Fruit fly (Drosophila melanogaster): ENCODE measurements around the gene CG13071.

DNA sequence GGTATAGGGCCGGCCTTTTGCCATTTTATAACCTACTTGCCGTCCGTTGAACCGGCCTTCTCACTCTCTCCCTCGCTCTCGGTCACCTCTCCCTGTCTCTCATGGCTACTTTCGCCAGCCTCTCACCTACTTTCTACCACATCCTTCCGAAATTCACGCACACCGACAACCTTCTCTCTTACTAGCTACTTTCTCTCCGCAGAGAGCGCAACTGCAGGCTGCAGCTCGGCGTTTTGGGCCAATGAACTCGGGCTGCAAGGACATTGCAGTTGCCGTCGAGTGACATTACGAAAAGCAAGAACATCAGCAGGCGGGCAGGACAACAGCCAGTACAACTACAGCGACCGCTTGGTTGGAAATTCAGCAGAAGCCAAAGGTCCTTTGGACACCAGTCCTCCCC is 21.2 kb upstream of the CG13071 start:
- no peak for TF ChIP-seq dl (GFP tag; optimal IDR thresholded peaks at IDR 0.05; ENCODE audit: insufficient read depth in 1 of 2, partially characterized antibody in 2 of 2)
- no peak for TF ChIP-seq CG32264 (GFP tag; optimal IDR thresholded peaks at IDR 0.05)
- no peak for TF ChIP-seq Abd-B (GFP tag; optimal IDR thresholded peaks at IDR 0.05)
- TF ChIP-seq sv (GFP tag; optimal IDR thresholded peaks at IDR 0.05) = no peak
- TF ChIP-seq psq (GFP tag; optimal IDR thresholded peaks at IDR 0.05) = no peak
- no peak for TF ChIP-seq h (GFP tag; optimal IDR thresholded peaks at IDR 0.05)
- TF ChIP-seq brk (GFP tag; optimal IDR thresholded peaks at IDR 0.05) = no peak
- no peak for TF ChIP-seq usp (GFP tag; optimal IDR thresholded peaks at IDR 0.05)
- no peak for TF ChIP-seq foxo (GFP tag; optimal IDR thresholded peaks at IDR 0.05)
- TF ChIP-seq Sp1 (GFP tag; optimal IDR thresholded peaks at IDR 0.05) = no peak
- no peak for TF ChIP-seq Hnf4 (GFP tag; optimal IDR thresholded peaks at IDR 0.05)
